Fruit fly (Drosophila melanogaster): ENCODE results near the gene bchs.

Gene bchs

DNA sequence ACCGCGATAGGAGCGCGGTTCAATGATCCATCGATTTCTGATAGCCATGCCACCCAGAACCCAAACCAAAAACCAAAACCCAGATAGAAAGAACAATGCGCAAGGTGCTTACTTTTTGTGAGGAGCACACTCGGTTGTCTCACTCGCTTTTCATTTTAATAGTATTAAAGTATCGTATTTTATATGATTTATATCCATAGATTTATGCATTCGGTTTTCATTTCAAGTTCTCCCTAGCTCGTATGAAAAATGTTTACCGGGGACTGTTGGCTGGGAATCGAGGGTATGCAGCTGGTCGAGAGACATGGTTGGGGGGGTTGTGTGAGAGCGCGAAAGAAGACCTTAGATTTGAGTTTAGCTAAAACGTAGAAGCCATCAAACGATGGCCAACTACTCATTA lies 65.0 kb downstream of the bchs start (continued):
- TF ChIP-seq Asciz (GFP tag; optimal IDR thresholded peaks at IDR 0.05) (no peak), CG4730 (GFP tag; IDR thresholded peaks at IDR 0.05) (0 out of 2 replicates have a peak, but pooled peaks have one; percentile 10), cato (GFP tag; optimal IDR thresholded peaks at IDR 0.05; ENCODE audit: borderline replicate concordance) (no peak), Bteb2 (GFP tag; optimal IDR thresholded peaks at IDR 0.05) (peak; percentile 12), CG6765 (GFP tag; optimal IDR thresholded peaks at IDR 0.05) (no peak), Atf6 (GFP tag; IDR thresholded peaks at IDR 0.05) (peak; percentile 65), ro (GFP tag; IDR thresholded peaks at IDR 0.05) (no peak), CG15696 (tag; optimal IDR thresholded peaks at IDR 0.05) (no peak), ato (GFP tag; IDR thresholded peaks at IDR 0.05; ENCODE audit: partially characterized antibody) (no peak), CG4360 (GFP tag; IDR thresholded peaks at IDR 0.05) (no peak), Bdp1 (GFP tag; optimal IDR thresholded peaks at IDR 0.05) (no peak), CG32532 (GFP tag; IDR thresholded peaks at IDR 0.05) (peak; percentile 51; the same call in 1 of the 2 replicates), CG18764 (GFP tag; optimal IDR thresholded peaks at IDR 0.05) (no peak), Antp (GFP tag; optimal IDR thresholded peaks at IDR 0.05) (no peak), sens-2 (GFP tag; IDR thresholded peaks at IDR 0.05) (no peak; the same call in 1 of the 2 replicates), slp2 (GFP tag; optimal IDR thresholded peaks at IDR 0.05) (no peak), CG11696 (GFP tag; IDR thresholded peaks at IDR 0.05) (peak; percentile 53; the same call in 1 of the 2 replicates), klu (GFP tag; IDR thresholded peaks at IDR 0.05) (no peak), toy (GFP tag; IDR thresholded peaks at IDR 0.05) (no peak), BEAF-32 (GFP tag; optimal IDR thresholded peaks at IDR 0.05) (no peak), Stat92E (GFP tag; optimal IDR thresholded peaks at IDR 0.05) (no peak), CG15073 (GFP tag; optimal IDR thresholded peaks at IDR 0.05) (no peak), Jarid2 (GFP tag; optimal IDR thresholded peaks at IDR 0.05) (no peak), eyg (GFP tag; optimal IDR thresholded peaks at IDR 0.05) (no peak), fd96Cb (tag; optimal IDR thresholded peaks at IDR 0.05) (peak; percentile 23), CG31388 (GFP tag; optimal IDR thresholded peaks at IDR 0.05) (no peak), salm (tag; optimal IDR thresholded peaks at IDR 0.05) (no peak), CG7839 (tag; optimal IDR thresholded peaks at IDR 0.05) (peak; percentile 43), CG2202 (tag; optimal IDR thresholded peaks at IDR 0.05) (no peak), her (GFP tag; optimal IDR thresholded peaks at IDR 0.05) (no peak), CG4820 (GFP tag; optimal IDR thresholded peaks at IDR 0.05) (peak; percentile 2), CG3995 (GFP tag; optimal IDR thresholded peaks at IDR 0.05) (no peak), dpn (GFP tag; optimal IDR thresholded peaks at IDR 0.05) (peak; percentile 3 to 9), CG17361 (GFP tag; IDR thresholded peaks at IDR 0.05) (0 out of 3 replicates have a peak, but pooled peaks have one; percentile 41), zfh1 (GFP tag; IDR thresholded peaks at IDR 0.05) (peak; percentile 70), CG7928 (GFP tag; optimal IDR thresholded peaks at IDR 0.05) (no peak), CG11247 (GFP tag; IDR thresholded peaks at IDR 0.05) (peak; percentile 41; the same call in 1 of the 2 replicates), psq (GFP tag; optimal IDR thresholded peaks at IDR 0.05) (no peak), fu2 (GFP tag; optimal IDR thresholded peaks at IDR 0.05) (no peak), Hmr (GFP tag; optimal IDR thresholded peaks at IDR 0.05) (no peak), CG13123 (GFP tag; optimal IDR thresholded peaks at IDR 0.05) (no peak), CoRest (tag; optimal IDR thresholded peaks at IDR 0.05) (no peak), CG14014 (GFP tag; IDR thresholded peaks at IDR 0.05) (no peak), h (optimal IDR thresholded peaks at IDR 0.05) (no peak), HLH4C (GFP tag; IDR thresholded peaks at IDR 0.05; ENCODE audit: partially characterized antibody) (no peak), Hand (GFP tag; optimal IDR thresholded peaks at IDR 0.05) (no peak), caup (GFP tag; optimal IDR thresholded peaks at IDR 0.05; ENCODE audit: severe bottlenecking) (peak; percentile 21), CG4404 (GFP tag; IDR thresholded peaks at IDR 0.05) (no peak), gcm (GFP tag; optimal IDR thresholded peaks at IDR 0.05) (no peak), CG12942 (GFP tag; optimal IDR thresholded peaks at IDR 0.05) (no peak), YL-1 (GFP tag; optimal IDR thresholded peaks at IDR 0.05) (no peak), Dref (GFP tag; IDR thresholded peaks at IDR 0.05) (no peak)
